Fruit fly (Drosophila melanogaster) whole organism, embryonic: ENCODE measurements around the gene Sf3b6.
A peak's percentile ranks its signal among the peaks of the same experiment; 100 is the strongest.

Source experiments
- Adf1 ChIP-seq: fragments of 200-800 bp; sonication (Bioruptor generic); IDR thresholded peaks from 2 replicates; pipeline ENCODE4 v1.3.6; 2022; ENCODE audit warnings: missing biosample characterization, missing genetic modification characterization
- CG10274 ChIP-seq: fragments of 200-800 bp; sonication (Bioruptor generic); optimal IDR thresholded peaks from 3 replicates; lab custom pipeline; 2017; ENCODE audit warnings: missing biosample characterization, mild to moderate bottlenecking, missing genetic modification characterization
- CG10565 ChIP-seq: fragments of 200-800 bp; sonication (Bioruptor generic); optimal IDR thresholded peaks from 3 replicates; lab custom pipeline; 2016; ENCODE audit warnings: missing biosample characterization, mild to moderate bottlenecking, missing genetic modification characterization
- CG12219 ChIP-seq: fragments of 200-800 bp; sonication (Bioruptor generic); optimal IDR thresholded peaks from 3 replicates; lab custom pipeline; 2018; ENCODE audit warnings: missing biosample characterization, mild to moderate bottlenecking, missing genetic modification characterization
- CG15696 ChIP-seq: fragments of 200-800 bp; sonication (Bioruptor generic); optimal IDR thresholded peaks from 2 replicates; lab custom pipeline; 2019; ENCODE audit warnings: missing biosample characterization, mild to moderate bottlenecking, missing genetic modification characterization, moderate library complexity
- CG18599 ChIP-seq: fragments of 200-800 bp; sonication (Bioruptor generic); optimal IDR thresholded peaks from 3 replicates; lab custom pipeline; 2017; ENCODE audit warnings: missing biosample characterization, missing genetic modification characterization, mild to moderate bottlenecking, moderate library complexity, missing genetic modification reagents
- CG30403 ChIP-seq: fragments of 200-800 bp; sonication (Bioruptor generic); optimal IDR thresholded peaks from 3 replicates; lab custom pipeline; 2016; ENCODE audit warnings: missing biosample characterization, missing genetic modification characterization
- CG34376 ChIP-seq: fragments of 200-800 bp; sonication (Bioruptor generic); optimal IDR thresholded peaks from 2 replicates; lab custom pipeline; 2018; ENCODE audit warnings: missing biosample characterization, mild to moderate bottlenecking, missing genetic modification characterization
- CG3838 ChIP-seq: fragments of 200-800 bp; sonication (Bioruptor generic); optimal IDR thresholded peaks from 3 replicates; lab custom pipeline; 2016; ENCODE audit warnings: missing biosample characterization, missing genetic modification characterization
- CG6791 ChIP-seq: fragments of 200-800 bp; sonication (Bioruptor generic); IDR thresholded peaks from 3 replicates; pipeline ENCODE4 v1.3.6; 2022; ENCODE audit warnings: missing biosample characterization, missing genetic modification characterization; ENCODE audit not compliant: partially characterized antibody
- CG6854 ChIP-seq: fragments of 200-800 bp; sonication (Bioruptor generic); optimal IDR thresholded peaks from 3 replicates; lab custom pipeline; 2017; ENCODE audit warnings: missing biosample characterization, mild to moderate bottlenecking, missing genetic modification characterization
- CG7928 ChIP-seq: fragments of 200-800 bp; sonication (Bioruptor generic); optimal IDR thresholded peaks from 2 replicates; lab custom pipeline; 2017; ENCODE audit warnings: missing biosample characterization, mild to moderate bottlenecking, missing genetic modification characterization
- CG8388 ChIP-seq: fragments of 200-800 bp; sonication (Bioruptor generic); optimal IDR thresholded peaks from 2 replicates; lab custom pipeline; 2019; ENCODE audit warnings: missing biosample characterization, mild to moderate bottlenecking, missing genetic modification characterization, moderate library complexity
- CG8478 ChIP-seq: fragments of >200 bp; optimal IDR thresholded peaks from 2 replicates; lab custom pipeline; 2018
- D19A ChIP-seq: fragments of 200-800 bp; optimal IDR thresholded peaks from 3 replicates; lab custom pipeline; 2019; ENCODE audit warnings: missing biosample characterization, mild to moderate bottlenecking, missing genetic modification characterization, moderate library complexity
- Doc2 ChIP-seq: fragments of 200-800 bp; sonication (Bioruptor generic); IDR thresholded peaks from 2 replicates; pipeline ENCODE4 v1.3.6; 2022; ENCODE audit warnings: missing biosample characterization, missing genetic modification characterization
- Ets65A ChIP-seq: fragments of 200-800 bp; sonication (Bioruptor generic); peaks from one replicate; lab custom pipeline; 2016; ENCODE audit warnings: missing biosample characterization, missing genetic modification characterization
- HLH3B ChIP-seq: fragments of 200-800 bp; sonication (Bioruptor generic); IDR thresholded peaks from 2 replicates; pipeline ENCODE4 v1.3.6; 2022; ENCODE audit warnings: missing biosample characterization, missing genetic modification characterization
- Hey ChIP-seq: fragments of 200-800 bp; sonication (Bioruptor generic); optimal IDR thresholded peaks from 3 replicates; lab custom pipeline; 2018; ENCODE audit warnings: missing biosample characterization, mild to moderate bottlenecking, missing genetic modification characterization
- Hr3 ChIP-seq: fragments of 200-800 bp; sonication (Bioruptor generic); optimal IDR thresholded peaks from 3 replicates; lab custom pipeline; 2016; ENCODE audit warnings: missing biosample characterization, missing genetic modification characterization
- Hr39 ChIP-seq: fragments of >200 bp; optimal IDR thresholded peaks from 2 replicates; lab custom pipeline; 2017
- Hsf ChIP-seq: fragments of 200-800 bp; sonication (Bioruptor generic); optimal IDR thresholded peaks from 3 replicates; lab custom pipeline; 2016; ENCODE audit warnings: missing biosample characterization, missing genetic modification characterization
- Jarid2 ChIP-seq: fragments of 200-800 bp; sonication (Bioruptor generic); optimal IDR thresholded peaks from 3 replicates; lab custom pipeline; 2017; ENCODE audit warnings: mild to moderate bottlenecking, missing biosample characterization, missing genetic modification reagents, missing genetic modification characterization
- Kr ChIP-seq: fragments of 200-800 bp; sonication (Bioruptor generic); optimal IDR thresholded peaks from 2 replicates; lab custom pipeline; 2017; ENCODE audit warnings: missing biosample characterization, mild to moderate bottlenecking, missing genetic modification characterization
- Lpt ChIP-seq: fragments of >200 bp; optimal IDR thresholded peaks from 2 replicates; lab custom pipeline; 2018; ENCODE audit warnings: missing biosample characterization, missing genetic modification characterization
- Oaz ChIP-seq: fragments of 200-800 bp; sonication (Bioruptor generic); IDR thresholded peaks from 2 replicates; pipeline ENCODE4 v1.3.6; 2022; ENCODE audit warnings: missing biosample characterization, missing genetic modification characterization
- Sox100B ChIP-seq: fragments of 200-800 bp; sonication (Bioruptor generic); optimal IDR thresholded peaks from 3 replicates; lab custom pipeline; 2018; ENCODE audit warnings: missing biosample characterization, mild to moderate bottlenecking, missing genetic modification characterization
- Spps ChIP-seq: fragments of 200-800 bp; sonication (Bioruptor generic); optimal IDR thresholded peaks from 2 replicates; lab custom pipeline; 2018; ENCODE audit warnings: missing biosample characterization, mild to moderate bottlenecking, missing genetic modification characterization
- ac ChIP-seq: fragments of 200-800 bp; sonication (Bioruptor generic); optimal IDR thresholded peaks from 3 replicates; lab custom pipeline; 2017; ENCODE audit warnings: missing biosample characterization, mild to moderate bottlenecking, missing genetic modification characterization
- al ChIP-seq: fragments of 200-800 bp; sonication (Bioruptor generic); IDR thresholded peaks from 2 replicates; pipeline ENCODE4 v1.3.6; 2022; ENCODE audit warnings: missing biosample characterization, missing genetic modification characterization
- amos ChIP-seq: fragments of 200-800 bp; sonication (Bioruptor generic); IDR thresholded peaks from 2 replicates; pipeline ENCODE4 v1.3.6; 2022; ENCODE audit warnings: missing biosample characterization, missing genetic modification characterization; ENCODE audit not compliant: partially characterized antibody
- btn ChIP-seq: fragments of 200-800 bp; sonication (Bioruptor generic); optimal IDR thresholded peaks from 2 replicates; lab custom pipeline; 2016; ENCODE audit warnings: missing biosample characterization, missing genetic modification characterization
- caup ChIP-seq: fragments of 200-800 bp; sonication (Bioruptor generic); optimal IDR thresholded peaks from 3 replicates; lab custom pipeline; 2017; ENCODE audit warnings: missing biosample characterization, mild to moderate bottlenecking, missing genetic modification characterization, moderate library complexity; ENCODE audit not compliant: severe bottlenecking
- ci ChIP-seq: fragments of 200-800 bp; sonication (Bioruptor generic); IDR thresholded peaks from 3 replicates; pipeline ENCODE4 v1.3.6; 2022; ENCODE audit warnings: missing biosample characterization, missing genetic modification characterization
- dimm ChIP-seq: fragments of 200-800 bp; sonication (Bioruptor generic); IDR thresholded peaks from 2 replicates; pipeline ENCODE4 v1.3.6; 2022; ENCODE audit warnings: missing biosample characterization, missing genetic modification characterization
- dysf ChIP-seq: fragments of 200-800 bp; sonication (Bioruptor generic); IDR thresholded peaks from 3 replicates; pipeline ENCODE4 v1.3.6; 2022; ENCODE audit warnings: missing biosample characterization, missing genetic modification characterization
- eve ChIP-seq, 2 experiments: fragments of >200 bp; optimal IDR thresholded peaks; 2 replicates each; lab custom pipeline; 2017; ENCODE audit warnings: missing biosample characterization in 2 of 2, missing genetic modification characterization in 2 of 2
- ewg ChIP-seq: fragments of 200-800 bp; sonication (Bioruptor generic); optimal IDR thresholded peaks from 3 replicates; lab custom pipeline; 2017; ENCODE audit warnings: mild to moderate bottlenecking, missing biosample characterization, missing genetic modification reagents, missing genetic modification characterization
- fd96Cb ChIP-seq: fragments of 200-800 bp; sonication (Bioruptor generic); optimal IDR thresholded peaks from 2 replicates; lab custom pipeline; 2018; ENCODE audit warnings: missing biosample characterization, mild to moderate bottlenecking, missing genetic modification characterization, moderate library complexity
- gfzf ChIP-seq: fragments of 200-800 bp; sonication (Bioruptor generic); optimal IDR thresholded peaks from 2 replicates; lab custom pipeline; 2016; ENCODE audit warnings: missing biosample characterization, mild to moderate bottlenecking, missing genetic modification characterization, moderate library complexity
- ham ChIP-seq: fragments of 200-800 bp; sonication (Bioruptor generic); IDR thresholded peaks from 2 replicates; pipeline ENCODE4 v1.3.6; 2022; ENCODE audit warnings: missing biosample characterization, missing genetic modification characterization
- klu ChIP-seq: fragments of 200-800 bp; sonication (Bioruptor generic); IDR thresholded peaks from 2 replicates; pipeline ENCODE4 v1.3.6; 2022; ENCODE audit warnings: missing biosample characterization, missing genetic modification characterization
- nerfin-1 ChIP-seq: fragments of 200-800 bp; sonication (Bioruptor generic); optimal IDR thresholded peaks from 3 replicates; lab custom pipeline; 2019; ENCODE audit warnings: missing biosample characterization, mild to moderate bottlenecking, missing genetic modification characterization, moderate library complexity
- peb ChIP-seq: fragments of 200-800 bp; sonication (Bioruptor generic); IDR thresholded peaks from 2 replicates; pipeline ENCODE4 v1.3.6; 2022; ENCODE audit warnings: missing biosample characterization, missing genetic modification characterization
- pfk ChIP-seq: fragments of 200-800 bp; sonication (Bioruptor generic); optimal IDR thresholded peaks from 2 replicates; lab custom pipeline; 2018; ENCODE audit warnings: missing biosample characterization, mild to moderate bottlenecking, missing genetic modification characterization, moderate library complexity
- sc ChIP-seq, 3 experiments: fragments of >200 bp in 2 of 3; fragments of 200-800 bp in 1 of 3; sonication (Bioruptor generic) in 1 of 3; optimal IDR thresholded peaks; 2 replicates in 2 of 3; 3 replicates in 1 of 3; lab custom pipeline; 2017; ENCODE audit warnings: mild to moderate bottlenecking in 1 of 3, missing biosample characterization in 1 of 3, missing genetic modification characterization in 1 of 3, missing genetic modification reagents in 1 of 3
- vnd ChIP-seq: fragments of 200-800 bp; sonication (Bioruptor generic); IDR thresholded peaks from 3 replicates; pipeline ENCODE4 v1.3.6; 2022; ENCODE audit warnings: missing biosample characterization, missing genetic modification characterization; ENCODE audit not compliant: partially characterized antibody
- wor ChIP-seq: fragments of 200-800 bp; sonication (Bioruptor generic); IDR thresholded peaks from 2 replicates; pipeline ENCODE4 v1.3.6; 2022; ENCODE audit warnings: missing biosample characterization, missing genetic modification characterization
- z ChIP-seq: fragments of 200-800 bp; sonication (Bioruptor generic); IDR thresholded peaks from 3 replicates; pipeline ENCODE4 v1.3.6; 2022; ENCODE audit warnings: missing biosample characterization, missing genetic modification characterization

Sf3b6 gene

DNA sequence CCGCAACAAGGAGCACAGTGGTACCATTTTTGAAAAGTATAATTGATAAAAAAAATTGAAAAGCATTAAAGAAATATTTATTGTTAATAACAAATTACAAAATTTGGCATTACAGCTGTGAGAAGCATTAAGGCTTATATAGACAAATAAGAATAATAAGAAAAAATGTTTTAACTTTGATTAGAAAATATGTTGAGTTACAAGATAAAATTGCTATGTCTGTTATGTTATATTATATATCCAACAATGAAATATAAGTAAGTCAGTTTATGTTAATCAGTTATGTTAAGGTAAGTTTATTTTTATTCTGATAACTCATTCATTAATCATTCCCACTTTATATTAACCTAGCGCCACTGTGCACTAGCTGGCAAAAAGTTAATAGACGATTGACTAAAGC is 33.1 kb downstream of the Sf3b6 start (continued):
- no peak for TF ChIP-seq Hr3 (GFP tag; lab: Kevin White, UChicago)
- no peak for TF ChIP-seq ac (GFP tag; lab: Kevin White, UChicago)
- no peak for TF ChIP-seq CG7928 (GFP tag; lab: Kevin White, UChicago)
- no peak for TF ChIP-seq CG12219
- no peak for TF ChIP-seq CG6854 (GFP tag; lab: Kevin White, UChicago)
- TF ChIP-seq pfk (GFP tag; lab: Kevin White, UChicago) = no peak
- no peak for TF ChIP-seq sc (optimal IDR thresholded peaks at IDR 0.05; lab: Kevin White, UChicago)
- TF ChIP-seq sc (GFP tag; optimal IDR thresholded peaks at IDR 0.05; lab: Kevin White, UChicago) = no peak
- TF ChIP-seq btn (GFP tag; lab: Kevin White, UChicago) = no peak
- peak; percentile 42 for TF ChIP-seq Sox100B (GFP tag; lab: Kevin White, UChicago)
- no peak for TF ChIP-seq klu (GFP tag; lab: Robert Waterston, UW)
- no peak for TF ChIP-seq Spps (tag; lab: Kevin White, UChicago)
- no peak for TF ChIP-seq CG10274
- TF ChIP-seq CG30403 (GFP tag; lab: Kevin White, UChicago) = peak; percentile 1
- no peak for TF ChIP-seq HLH3B (GFP tag; lab: Robert Waterston, UW)
- no peak for TF ChIP-seq dimm
- TF ChIP-seq Ets65A (GFP tag; lab: Kevin White, UChicago) = no peak
- TF ChIP-seq Hey (tag; lab: Kevin White, UChicago) = no peak
- no peak for TF ChIP-seq Oaz (GFP tag; lab: Robert Waterston, UW)
- no peak for TF ChIP-seq vnd (GFP tag; lab: Robert Waterston, UW)
- TF ChIP-seq D19A = peak; percentile 35
- TF ChIP-seq Hr39 (lab: Kevin White, UChicago) = no peak
- no peak for TF ChIP-seq CG10565
- TF ChIP-seq wor (GFP tag; lab: Robert Waterston, UW) = no peak
- no peak for TF ChIP-seq z (GFP tag; lab: Robert Waterston, UW)
- no peak for TF ChIP-seq CG8478 (lab: Kevin White, UChicago)
- no peak for TF ChIP-seq ci (GFP tag; lab: Robert Waterston, UW)
- TF ChIP-seq eve (GFP tag; optimal IDR thresholded peaks at IDR 0.05; lab: Kevin White, UChicago) = no peak
- no peak for TF ChIP-seq ham (GFP tag; lab: Robert Waterston, UW)
- no peak for TF ChIP-seq al (GFP tag; lab: Robert Waterston, UW)
- no peak for TF ChIP-seq Jarid2
- no peak for TF ChIP-seq gfzf (GFP tag; lab: Kevin White, UChicago)
- TF ChIP-seq Adf1 (GFP tag; lab: Robert Waterston, UW) = no peak
- peak; percentile 9 for TF ChIP-seq CG8388 (GFP tag; lab: Kevin White, UChicago)
- TF ChIP-seq CG6791 (GFP tag; lab: Robert Waterston, UW) = no peak
- no peak for TF ChIP-seq Kr (GFP tag; lab: Kevin White, UChicago)
- no peak for TF ChIP-seq peb (GFP tag; lab: Robert Waterston, UW)
- no peak for TF ChIP-seq amos
- TF ChIP-seq CG15696 (tag; lab: Kevin White, UChicago) = peak; percentile 16
- no peak for TF ChIP-seq ewg
- no peak for TF ChIP-seq CG18599 (GFP tag; lab: Kevin White, UChicago)
- no peak for TF ChIP-seq CG3838
- TF ChIP-seq Lpt = no peak
- TF ChIP-seq Doc2 (GFP tag; lab: Robert Waterston, UW) = no peak
- no peak for TF ChIP-seq dysf (GFP tag; lab: Robert Waterston, UW)
- TF ChIP-seq caup (GFP tag; lab: Kevin White, UChicago) = no peak
- TF ChIP-seq CG34376 (GFP tag; lab: Kevin White, UChicago) = no peak
- no peak for TF ChIP-seq Hsf (GFP tag; lab: Kevin White, UChicago)
- TF ChIP-seq nerfin-1 (tag; lab: Kevin White, UChicago) = no peak
- peak; percentile 1 for TF ChIP-seq fd96Cb (tag; lab: Kevin White, UChicago)
